Worm (Caenorhabditis elegans): ENCODE results near the gene ZK105.1.

Gene ZK105.1

DNA sequence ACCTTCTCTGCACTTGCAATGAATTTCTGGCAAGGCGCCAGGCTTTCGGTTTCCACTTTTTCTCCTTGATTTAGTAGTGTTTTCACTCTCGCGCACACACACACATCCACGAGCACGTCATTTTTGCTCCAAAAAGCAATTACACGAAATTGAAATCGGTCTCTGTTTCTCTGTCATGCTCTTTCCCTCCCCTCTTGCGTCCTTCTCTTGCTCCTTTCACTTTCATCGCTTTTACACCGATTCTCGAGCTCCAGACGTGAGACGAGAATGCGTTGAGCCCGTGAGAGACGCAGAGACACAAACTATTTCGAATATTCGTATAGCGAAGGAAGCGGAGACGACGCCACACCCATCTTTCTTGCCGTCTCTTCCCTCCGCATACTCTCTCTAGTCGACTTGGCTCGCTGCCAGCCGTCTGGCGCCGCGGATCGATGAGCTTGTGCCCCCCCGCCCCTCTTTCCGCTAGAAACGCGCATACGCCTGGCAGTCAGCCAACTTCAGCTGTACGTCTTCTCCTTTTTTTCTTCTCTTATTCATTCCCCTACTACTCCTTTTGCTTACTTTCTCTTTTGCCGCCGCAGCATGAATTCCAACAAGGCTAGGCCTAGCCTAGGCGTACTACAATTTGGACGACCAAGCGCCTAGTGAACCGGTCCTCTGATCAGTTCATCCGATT lies 14.3 kb downstream of the ZK105.1 start (continued):
- TF ChIP-seq athp-1 (tag; optimal IDR thresholded peaks at IDR 0.05) (peak; percentile 22), aptf-3 (GFP tag; IDR thresholded peaks at IDR 0.05) (no peak), rec-8 (tag; optimal IDR thresholded peaks at IDR 0.05) (no peak), egl-44 (GFP tag; IDR thresholded peaks at IDR 0.05) (no peak), let-607 (tag; optimal IDR thresholded peaks at IDR 0.05) (peak; percentile 2 to 23), Y53G8AR.9 (GFP tag; conservative IDR thresholded peaks at IDR 0.05) (no peak), lsl-1 (GFP tag; optimal IDR thresholded peaks at IDR 0.05) (no peak), ceh-100 (GFP tag; IDR thresholded peaks at IDR 0.05) (no peak), ccch-3 (GFP tag; optimal IDR thresholded peaks at IDR 0.05) (no peak), chd-7 (tag; optimal IDR thresholded peaks at IDR 0.05) (peak; percentile 39)

DNA sequence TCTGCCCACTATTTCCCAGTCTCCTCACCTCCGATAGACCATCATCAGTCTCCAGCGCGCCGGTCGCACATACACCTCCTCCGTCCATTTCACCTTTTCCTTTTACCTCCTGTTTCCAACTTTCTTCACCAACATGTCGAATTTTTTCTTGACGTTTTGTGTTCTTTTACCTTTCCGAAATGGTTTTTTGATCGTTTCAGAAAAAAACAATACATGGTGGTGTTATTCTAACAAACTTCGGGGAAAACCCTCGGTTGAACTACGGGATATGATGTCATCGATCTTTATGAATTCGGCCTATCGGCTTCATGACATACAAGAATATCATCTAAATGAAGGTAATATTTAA lies 14.9 kb downstream of the ZK105.1 start, which contains the start of gene Y97E10C.1:
Gene Y97E10C.1, plus strand, starts transcription at position 201 of the 349 bp plus-strand sequence.
- TF ChIP-seq B0019.2 (GFP tag; conservative IDR thresholded peaks at IDR 0.05), result no peak
- TF ChIP-seq Y95B8A.8 (GFP tag; IDR thresholded peaks at IDR 0.05), result no peak
- no peak for TF ChIP-seq attf-5 (GFP tag; optimal IDR thresholded peaks at IDR 0.05)
- TF ChIP-seq egl-18 (GFP tag; IDR thresholded peaks at IDR 0.05), result no peak
- TF ChIP-seq nhr-27 (tag; optimal IDR thresholded peaks at IDR 0.05), result no peak
- no peak for TF ChIP-seq T26A5.8 (tag; optimal IDR thresholded peaks at IDR 0.05)
- TF ChIP-seq xnd-1 (tag; optimal IDR thresholded peaks at IDR 0.05), result no peak
- no peak for TF ChIP-seq athp-1 (tag; optimal IDR thresholded peaks at IDR 0.05)
- TF ChIP-seq hlh-26 (GFP tag; conservative IDR thresholded peaks at IDR 0.05), result no peak
- no peak for TF ChIP-seq die-1 (tag; optimal IDR thresholded peaks at IDR 0.05)
- no peak for TF ChIP-seq hmg-20 (GFP tag; IDR thresholded peaks at IDR 0.05)
- no peak for TF ChIP-seq ztf-25 (GFP tag; IDR thresholded peaks at IDR 0.05)
- TF ChIP-seq F57A8.1 (GFP tag; optimal IDR thresholded peaks at IDR 0.05), result no peak
- no peak for TF ChIP-seq zfh-2 (GFP tag; conservative IDR thresholded peaks at IDR 0.05)
- TF ChIP-seq dox-1 (GFP tag; IDR thresholded peaks at IDR 0.05), result no peak
- TF ChIP-seq rec-8 (tag; optimal IDR thresholded peaks at IDR 0.05), result no peak
- no peak for TF ChIP-seq mel-28 (tag; optimal IDR thresholded peaks at IDR 0.05; ENCODE audit: borderline replicate concordance)
- no peak for TF ChIP-seq hlh-12 (tag; optimal IDR thresholded peaks at IDR 0.05)

DNA sequence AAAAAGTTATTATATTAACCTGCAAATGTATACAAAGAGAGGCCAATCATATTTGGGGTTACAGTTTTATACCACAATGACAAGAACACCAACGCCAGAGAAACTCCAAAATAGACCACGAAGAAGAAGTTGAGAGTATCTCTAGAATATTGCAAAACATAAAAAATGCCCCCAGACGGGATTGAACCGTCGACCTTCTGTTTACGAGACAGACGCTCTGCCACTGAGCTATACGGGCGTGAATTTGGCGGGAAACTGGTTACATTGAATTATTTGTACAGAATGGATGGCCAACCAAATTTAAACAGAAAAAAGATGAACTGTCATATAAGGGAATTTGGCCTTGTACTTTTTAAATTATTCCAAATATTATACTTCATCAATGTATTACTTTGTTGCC lies 16.7 kb downstream of the ZK105.1 start:
- TF ChIP-seq ama-1 (optimal IDR thresholded peaks at IDR 0.05) (no peak), ama-1 (GFP tag; optimal IDR thresholded peaks at IDR 0.05) (peak in 1 of 2 experiments; percentile 50), F33H1.4 (GFP tag; IDR thresholded peaks at IDR 0.05) (peak; percentile 8; the same call in 1 of the 2 replicates), madf-10 (tag; optimal IDR thresholded peaks at IDR 0.05) (peak; percentile 0), him-1 (tag; optimal IDR thresholded peaks at IDR 0.05) (peak; percentile 28), madf-6 (GFP tag; IDR thresholded peaks at IDR 0.05) (peak; percentile 44; the same call in 1 of the 2 replicates), F23B12.7 (tag; optimal IDR thresholded peaks at IDR 0.05; ENCODE audit: insufficient read depth) (peak; percentile 5), egl-18 (GFP tag; IDR thresholded peaks at IDR 0.05) (no peak), hsf-1 (GFP tag; IDR thresholded peaks at IDR 0.05) (peak; percentile 57; the same call in 1 of the 2 replicates), K11D2.4 (GFP tag; IDR thresholded peaks at IDR 0.05) (no peak), somi-1 (GFP tag; optimal IDR thresholded peaks at IDR 0.05) (peak; percentile 23), dpl-1 (GFP tag; optimal IDR thresholded peaks at IDR 0.05) (no peak), rpc-1 (optimal IDR thresholded peaks at IDR 0.05) (peak; percentile 54), rpc-1 (tag; optimal IDR thresholded peaks at IDR 0.05) (peak; percentile 74), dox-1 (GFP tag; IDR thresholded peaks at IDR 0.05) (peak; percentile 45; the same call in 1 of the 2 replicates), bed-1 (GFP tag; IDR thresholded peaks at IDR 0.05) (no peak), nhr-80 (tag; optimal IDR thresholded peaks at IDR 0.05) (no peak), mcd-1 (GFP tag; IDR thresholded peaks at IDR 0.05) (no peak), ceh-58 (GFP tag; IDR thresholded peaks at IDR 0.05) (no peak), snpc-4 (GFP tag; optimal IDR thresholded peaks at IDR 0.05) (peak; percentile 27), snpc-4 (tag; optimal IDR thresholded peaks at IDR 0.05) (peak in 1 of 4 experiments; percentile 52), T07F8.4 (tag; optimal IDR thresholded peaks at IDR 0.05) (no peak), madf-8 (GFP tag; conservative IDR thresholded peaks at IDR 0.05) (no peak)

All from whole organism, young adult.